Worm (Caenorhabditis elegans) whole organism, young adult: Measurements from ENCODE around the gene C50D2.2.

Source experiments
- B0261.1 ChIP-seq: sonication (generic microtip); optimal IDR thresholded peaks from 2 replicates; lab custom pipeline; 2016; ENCODE audit warnings: mild to moderate bottlenecking, missing genetic modification characterization, moderate library complexity, missing compliant biosample characterization
- C06A6.2 ChIP-seq: fragments of 200-800 bp; sonication (Bioruptor generic); conservative IDR thresholded peaks from 2 replicates; pipeline ENCODE4 v1.3.6; 2022; ENCODE audit warnings: missing genetic modification characterization, missing compliant biosample characterization
- D2030.7 ChIP-seq: fragments of 200-800 bp; sonication (Bioruptor generic); IDR thresholded peaks from 2 replicates; pipeline ENCODE4 v1.3.6; 2022; ENCODE audit warnings: missing genetic modification reagents, missing genetic modification characterization, missing compliant biosample characterization
- F23B12.7 ChIP-seq: sonication (generic microtip); optimal IDR thresholded peaks from 2 replicates; lab custom pipeline; 2017; ENCODE audit warnings: missing genetic modification characterization, mild to moderate bottlenecking, missing compliant biosample characterization, antibody characterized with exemption, moderate library complexity; ENCODE audit not compliant: insufficient read depth
- F39B2.1 ChIP-seq: fragments of 200-800 bp; sonication (Bioruptor generic); IDR thresholded peaks from 2 replicates; pipeline ENCODE4 v1.3.6; 2022; ENCODE audit warnings: missing genetic modification reagents, missing genetic modification characterization, missing compliant biosample characterization
- F52B5.7 ChIP-seq: sonication (generic microtip); optimal IDR thresholded peaks from 2 replicates; lab custom pipeline; 2016; ENCODE audit warnings: mild to moderate bottlenecking, missing genetic modification characterization, missing compliant biosample characterization
- F57A8.1 ChIP-seq: fragments of 200-800 bp; sonication (Bioruptor generic); optimal IDR thresholded peaks from 2 replicates; lab custom pipeline; 2018; ENCODE audit warnings: mild to moderate bottlenecking, missing genetic modification characterization, moderate library complexity, missing compliant biosample characterization
- T07F8.4 ChIP-seq: sonication (generic microtip); optimal IDR thresholded peaks from 2 replicates; lab custom pipeline; 2016; ENCODE audit warnings: mild to moderate bottlenecking, missing genetic modification characterization, moderate library complexity, missing compliant biosample characterization
- Y53F4B.3 ChIP-seq: fragments of 200-800 bp; sonication (Bioruptor generic); IDR thresholded peaks from 2 replicates; pipeline ENCODE4 v1.3.6; 2022; ENCODE audit warnings: missing genetic modification reagents, missing genetic modification characterization, missing compliant biosample characterization
- Y53G8AR.9 ChIP-seq: fragments of 200-800 bp; sonication (Bioruptor generic); conservative IDR thresholded peaks from 2 replicates; pipeline ENCODE4 v1.3.6; 2022; ENCODE audit warnings: missing genetic modification reagents, missing genetic modification characterization, missing compliant biosample characterization
- ZK185.1 ChIP-seq: sonication (generic microtip); optimal IDR thresholded peaks from 2 replicates; lab custom pipeline; 2016; ENCODE audit warnings: mild to moderate bottlenecking, missing genetic modification characterization, missing compliant biosample characterization; ENCODE audit not compliant: poor library complexity, severe bottlenecking
- akir-1 ChIP-seq: fragments of 200-800 bp; sonication (Bioruptor generic); optimal IDR thresholded peaks from 2 replicates; lab custom pipeline; 2018; ENCODE audit warnings: mild to moderate bottlenecking, missing genetic modification characterization, moderate library complexity, missing compliant biosample characterization
- aptf-2 ChIP-seq: fragments of 200-800 bp; sonication (Bioruptor generic); conservative IDR thresholded peaks from 2 replicates; pipeline ENCODE4 v1.3.6; 2022; ENCODE audit warnings: missing genetic modification reagents, missing genetic modification characterization, missing compliant biosample characterization
- ceh-58 ChIP-seq: fragments of 200-800 bp; sonication (Bioruptor generic); IDR thresholded peaks from 2 replicates; pipeline ENCODE4 v1.3.6; 2022; ENCODE audit warnings: missing genetic modification characterization, missing compliant biosample characterization
- die-1 ChIP-seq: sonication (generic microtip); optimal IDR thresholded peaks from 2 replicates; lab custom pipeline; 2016; ENCODE audit warnings: missing genotype, mild to moderate bottlenecking, missing genetic modification characterization, missing compliant biosample characterization
- dox-1 ChIP-seq: fragments of 200-800 bp; sonication (Bioruptor generic); IDR thresholded peaks from 2 replicates; pipeline ENCODE4 v1.3.6; 2022; ENCODE audit warnings: missing genetic modification reagents, missing genetic modification characterization, missing compliant biosample characterization
- efl-1 ChIP-seq: fragments of 150-350 bp; optimal IDR thresholded peaks from 2 replicates; lab custom pipeline; 2014; ENCODE audit warnings: missing biosample characterization, missing genetic modification reagents, missing genetic modification characterization
- egl-44 ChIP-seq: fragments of 200-800 bp; sonication (Bioruptor generic); IDR thresholded peaks from 2 replicates; pipeline ENCODE4 v1.3.6; 2022; ENCODE audit warnings: missing genetic modification reagents, missing genetic modification characterization, missing compliant biosample characterization
- egrh-3 ChIP-seq: fragments of 200-800 bp; sonication (Bioruptor generic); IDR thresholded peaks from 2 replicates; pipeline ENCODE4 v1.3.6; 2022; ENCODE audit warnings: missing genetic modification reagents, missing genetic modification characterization, missing compliant biosample characterization
- ekl-4 ChIP-seq: fragments of 200-800 bp; sonication (Bioruptor generic); IDR thresholded peaks from 2 replicates; pipeline ENCODE4 v1.3.6; 2022; ENCODE audit warnings: missing genetic modification reagents, missing genetic modification characterization, missing compliant biosample characterization
- gei-17 ChIP-seq: fragments of 200-800 bp; sonication (Bioruptor generic); optimal IDR thresholded peaks from 2 replicates; lab custom pipeline; 2018; ENCODE audit warnings: mild to moderate bottlenecking, missing genetic modification characterization, missing compliant biosample characterization
- him-1 ChIP-seq: sonication (generic microtip); optimal IDR thresholded peaks from 2 replicates; lab custom pipeline; 2016; ENCODE audit warnings: missing genotype, missing genetic modification reagents, missing genetic modification characterization, missing compliant biosample characterization
- hlh-12 ChIP-seq: sonication (generic microtip); optimal IDR thresholded peaks from 2 replicates; lab custom pipeline; 2016; ENCODE audit warnings: missing genetic modification characterization, missing compliant biosample characterization
- hmg-1.2 ChIP-seq: fragments of 200-800 bp; sonication (Bioruptor generic); IDR thresholded peaks from 2 replicates; pipeline ENCODE4 v1.3.6; 2022; ENCODE audit warnings: missing genetic modification reagents, missing genetic modification characterization, missing compliant biosample characterization
- hrde-1 ChIP-seq: sonication (generic microtip); optimal IDR thresholded peaks from 2 replicates; lab custom pipeline; 2016; ENCODE audit warnings: missing genetic modification characterization, mild to moderate bottlenecking, missing compliant biosample characterization, moderate library complexity, missing genotype, missing genetic modification reagents, borderline replicate concordance
- lin-35 ChIP-seq, 3 experiments: fragments of 150-350 bp in 2 of 3; sonication (generic microtip) in 1 of 3; optimal IDR thresholded peaks; 2 replicates each; lab custom pipeline; 2014 to 2018; ENCODE audit warnings: missing biosample characterization in 3 of 3, missing genetic modification characterization in 3 of 3, missing genetic modification reagents in 3 of 3
- lin-40 ChIP-seq: sonication (generic microtip); optimal IDR thresholded peaks from 2 replicates; lab custom pipeline; 2016; ENCODE audit warnings: missing genetic modification characterization, mild to moderate bottlenecking, missing compliant biosample characterization, missing genotype, missing genetic modification reagents
- lsy-27 ChIP-seq: sonication (generic microtip); optimal IDR thresholded peaks from 2 replicates; lab custom pipeline; 2017; ENCODE audit warnings: missing genetic modification characterization, mild to moderate bottlenecking, missing compliant biosample characterization, antibody characterized with exemption, missing genotype, borderline replicate concordance; ENCODE audit not compliant: insufficient read depth
- madf-10 ChIP-seq: sonication (generic microtip); optimal IDR thresholded peaks from 2 replicates; lab custom pipeline; 2016; ENCODE audit warnings: mild to moderate bottlenecking, missing genetic modification characterization, missing compliant biosample characterization
- madf-6 ChIP-seq: fragments of 200-800 bp; sonication (Bioruptor generic); IDR thresholded peaks from 2 replicates; pipeline ENCODE4 v1.3.6; 2022; ENCODE audit warnings: missing genetic modification reagents, missing genetic modification characterization, missing compliant biosample characterization
- mel-28 ChIP-seq: sonication (generic microtip); optimal IDR thresholded peaks from 2 replicates; lab custom pipeline; 2016; ENCODE audit warnings: borderline replicate concordance, mild to moderate bottlenecking, missing genetic modification characterization, missing compliant biosample characterization
- mxl-1 ChIP-seq: sonication (generic microtip); optimal IDR thresholded peaks from 2 replicates; lab custom pipeline; 2016; ENCODE audit warnings: missing genetic modification characterization, missing compliant biosample characterization
- nfya-2 ChIP-seq: fragments of 200-800 bp; sonication (Bioruptor generic); IDR thresholded peaks from 2 replicates; pipeline ENCODE4 v1.3.6; 2022; ENCODE audit warnings: missing genetic modification reagents, missing genetic modification characterization, missing compliant biosample characterization
- nhr-80 ChIP-seq: sonication (generic microtip); optimal IDR thresholded peaks from 2 replicates; lab custom pipeline; 2016; ENCODE audit warnings: missing genetic modification characterization, missing compliant biosample characterization
- pbrm-1 ChIP-seq: fragments of 200-800 bp; sonication (Bioruptor generic); IDR thresholded peaks from 2 replicates; pipeline ENCODE4 v1.3.6; 2022; ENCODE audit warnings: missing genetic modification reagents, missing genetic modification characterization, missing compliant biosample characterization
- snpc-1.3 ChIP-seq: sonication (generic microtip); optimal IDR thresholded peaks from 2 replicates; lab custom pipeline; 2017; ENCODE audit warnings: missing genetic modification characterization, mild to moderate bottlenecking, missing compliant biosample characterization, antibody characterized with exemption, moderate library complexity, missing genotype, missing genetic modification reagents; ENCODE audit not compliant: insufficient read depth
- somi-1 ChIP-seq: fragments of 200-800 bp; sonication (Bioruptor generic); optimal IDR thresholded peaks from 2 replicates; lab custom pipeline; 2018; ENCODE audit warnings: mild to moderate bottlenecking, missing genetic modification characterization, missing compliant biosample characterization
- sptf-2 ChIP-seq: fragments of 200-800 bp; sonication (Bioruptor generic); optimal IDR thresholded peaks from 2 replicates; lab custom pipeline; 2018; ENCODE audit warnings: mild to moderate bottlenecking, missing genetic modification characterization, missing compliant biosample characterization
- tbp1 ChIP-seq: fragments of 200-800 bp; sonication (Bioruptor generic); optimal IDR thresholded peaks from 2 replicates; lab custom pipeline; 2018; ENCODE audit warnings: mild to moderate bottlenecking, missing genetic modification characterization, missing compliant biosample characterization
- tbx-9 ChIP-seq: sonication (generic microtip); optimal IDR thresholded peaks from 2 replicates; lab custom pipeline; 2016; ENCODE audit warnings: borderline replicate concordance, missing genetic modification characterization, inconsistent platforms, missing compliant biosample characterization
- unc-130 ChIP-seq: sonication (generic microtip); optimal IDR thresholded peaks from 2 replicates; lab custom pipeline; 2016; ENCODE audit warnings: missing genetic modification reagents, missing genetic modification characterization, missing compliant biosample characterization
- xnd-1 ChIP-seq: sonication (generic microtip); optimal IDR thresholded peaks from 2 replicates; lab custom pipeline; 2016; ENCODE audit warnings: missing genotype, missing genetic modification reagents, missing genetic modification characterization, missing compliant biosample characterization
- zfh-2 ChIP-seq: fragments of 200-800 bp; sonication (Bioruptor generic); conservative IDR thresholded peaks from 2 replicates; pipeline ENCODE4 v1.3.6; 2022; ENCODE audit warnings: missing genetic modification reagents, missing genetic modification characterization, missing compliant biosample characterization
- ztf-26 ChIP-seq: sonication (generic microtip); optimal IDR thresholded peaks from 2 replicates; lab custom pipeline; 2017; ENCODE audit warnings: missing genetic modification characterization, missing compliant biosample characterization

C50D2.2 gene

ce11 chrII:73329-73728 is 35.6 kb upstream of the C50D2.2 start:
- TF ChIP-seq akir-1 (GFP tag; lab: Kevin White, UChicago) (no peak), madf-6 (no peak), mel-28 (no peak), die-1 (tag; lab: Kevin White, UChicago) (no peak), F39B2.1 (GFP tag; lab: Robert Waterston, UW) (no peak), sptf-2 (GFP tag; lab: Kevin White, UChicago) (no peak), efl-1 (no peak), dox-1 (no peak), lin-40 (tag; lab: Kevin White, UChicago) (no peak), F23B12.7 (no peak), T07F8.4 (no peak), B0261.1 (tag; lab: Kevin White, UChicago) (no peak), ekl-4 (GFP tag; lab: Robert Waterston, UW) (no peak), tbx-9 (tag; lab: Kevin White, UChicago) (no peak)

ce11 chrII:73892-74291 is 35.1 kb upstream of the C50D2.2 start:
- TF ChIP-seq mxl-1, result no peak

- TF ChIP-seq C06A6.2, result no peak
- TF ChIP-seq Y53F4B.3 (GFP tag; lab: Robert Waterston, UW), result no peak
- no peak for TF ChIP-seq hlh-12
- TF ChIP-seq egl-44, result no peak
- TF ChIP-seq F52B5.7, result no peak
- TF ChIP-seq mxl-1, result no peak
- no peak for TF ChIP-seq F57A8.1 (GFP tag; lab: Kevin White, UChicago)
- TF ChIP-seq egrh-3, result no peak
- TF ChIP-seq Y53G8AR.9 (GFP tag; lab: Robert Waterston, UW), result no peak
- TF ChIP-seq somi-1 (GFP tag; lab: Kevin White, UChicago), result no peak
- no peak for TF ChIP-seq pbrm-1
- no peak for TF ChIP-seq T07F8.4
Measured at ce11 chrII:75831-76230, 33.1 kb upstream of the C50D2.2 start.

ce11 chrII:76662-77061 is 32.3 kb upstream of the C50D2.2 start:
- TF ChIP-seq dox-1 (0 out of 2 replicates have a peak, but pooled peaks have one; percentile 22), nhr-80 (tag; lab: Kevin White, UChicago) (peak; percentile 82), madf-10 (tag; lab: Kevin White, UChicago) (no peak), xnd-1 (tag; lab: Kevin White, UChicago) (no peak)
- TF ChIP-seq, all 124 proteins: peak for 2

- no peak for TF ChIP-seq hrde-1
- no peak for TF ChIP-seq tbp1
- TF ChIP-seq hmg-1.2 (GFP tag; lab: Robert Waterston, UW), result no peak
- no peak for TF ChIP-seq lsy-27 (tag; lab: Kevin White, UChicago)
- TF ChIP-seq dox-1, result no peak
- no peak for TF ChIP-seq ZK185.1 (tag; lab: Kevin White, UChicago)
- no peak for TF ChIP-seq madf-6
- TF ChIP-seq D2030.7, result no peak
- TF ChIP-seq nfya-2 (GFP tag; lab: Robert Waterston, UW), result no peak
- no peak for TF ChIP-seq lin-35 (GFP tag; optimal IDR thresholded peaks at IDR 0.05; lab: Kevin White, UChicago)
- TF ChIP-seq him-1 (tag; lab: Kevin White, UChicago), result no peak
- no peak for TF ChIP-seq F52B5.7
- no peak for TF ChIP-seq ztf-26
- TF ChIP-seq snpc-1.3 (tag; lab: Kevin White, UChicago), result no peak
- no peak for TF ChIP-seq gei-17 (GFP tag; lab: Kevin White, UChicago)
- TF ChIP-seq zfh-2 (GFP tag; lab: Robert Waterston, UW), result no peak
- TF ChIP-seq unc-130, result no peak
- TF ChIP-seq ceh-58 (GFP tag; lab: Robert Waterston, UW), result no peak
- TF ChIP-seq aptf-2 (GFP tag; lab: Robert Waterston, UW), result no peak
Measured at ce11 chrII:79166-79565, 29.8 kb upstream of the C50D2.2 start, which contains the start of gene C23H3.9. TSS of gene C23H3.9 (minus strand) at chrII:79266.
